Worm (Caenorhabditis elegans): ENCODE measurements around the gene ints-7.

DNA sequence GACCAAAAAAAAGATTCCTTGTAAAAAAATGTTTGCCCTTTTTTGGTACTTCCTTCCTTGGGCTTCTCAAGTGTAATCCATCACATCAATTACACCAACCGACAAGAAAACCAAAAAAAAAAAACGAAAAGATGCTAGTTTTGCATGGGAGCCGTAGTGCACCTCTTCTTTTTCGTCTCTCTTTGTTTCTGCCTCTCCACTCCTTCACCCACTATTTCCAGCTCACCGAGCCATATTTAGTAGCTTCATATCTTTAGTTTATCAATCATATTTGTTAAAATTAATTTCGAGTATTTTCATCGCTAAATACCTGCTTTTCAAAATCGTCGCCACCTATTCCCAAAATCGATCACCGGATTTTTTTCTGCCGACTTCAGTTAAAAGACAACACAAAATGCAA, 18.1 kb downstream of the ints-7 start, which contains the start of gene F07A11.4:
- TF ChIP-seq nhr-25 (tag; optimal IDR thresholded peaks at IDR 0.05) (no peak), snpc-4 (tag; optimal IDR thresholded peaks at IDR 0.05) (no peak), ZK546.5 (tag; optimal IDR thresholded peaks at IDR 0.05) (no peak), lin-39 (tag; optimal IDR thresholded peaks at IDR 0.05) (no peak), mdl-1 (tag; optimal IDR thresholded peaks at IDR 0.05) (no peak), lin-13 (GFP tag; optimal IDR thresholded peaks at IDR 0.05) (no peak), nhr-11 (tag; optimal IDR thresholded peaks at IDR 0.05) (no peak), unc-39 (tag; optimal IDR thresholded peaks at IDR 0.05) (no peak), ztf-11 (tag; optimal IDR thresholded peaks at IDR 0.05) (no peak), elt-3 (tag; optimal IDR thresholded peaks at IDR 0.05) (no peak)

Measured in whole organism, L2 larva.